Worm (Caenorhabditis elegans): ENCODE measurements around the gene acs-5.

Gene acs-5

ce11 chrIII:13543434-13543833, at the start of gene acs-5:
Gene acs-5, minus strand, starts transcription at chrIII:13543534.
- TF ChIP-seq daf-19 (GFP tag; conservative IDR thresholded peaks at IDR 0.05) (no peak), T20F7.1 (GFP tag; optimal IDR thresholded peaks at IDR 0.05) (no peak), lin-15B (tag; optimal IDR thresholded peaks at IDR 0.05) (no peak), hlh-30 (tag; optimal IDR thresholded peaks at IDR 0.05; ENCODE audit: insufficient read depth) (no peak), mes-2 (tag; optimal IDR thresholded peaks at IDR 0.05; ENCODE audit: poor library complexity, severe bottlenecking) (no peak), saeg-2 (GFP tag; IDR thresholded peaks at IDR 0.05) (no peak), hmg-1.1 (GFP tag; IDR thresholded peaks at IDR 0.05) (no peak), mxl-3 (GFP tag; optimal IDR thresholded peaks at IDR 0.05) (no peak), dmd-9 (GFP tag; IDR thresholded peaks at IDR 0.05) (no peak), lin-39 (tag; optimal IDR thresholded peaks at IDR 0.05) (no peak), madf-9 (GFP tag; conservative IDR thresholded peaks at IDR 0.05) (no peak), nhr-28 (tag; optimal IDR thresholded peaks at IDR 0.05) (no peak), nhr-48 (tag; optimal IDR thresholded peaks at IDR 0.05) (no peak), R02D3.7 (tag; optimal IDR thresholded peaks at IDR 0.05) (no peak), attf-4 (tag; optimal IDR thresholded peaks at IDR 0.05) (no peak), nhr-6 (tag; optimal IDR thresholded peaks at IDR 0.05) (no peak), pha-4 (GFP tag; IDR thresholded peaks at IDR 0.05) (no peak), pha-4 (tag; optimal IDR thresholded peaks at IDR 0.05) (no peak), egl-27 (tag; optimal IDR thresholded peaks at IDR 0.05) (no peak), duxl-1 (tag; optimal IDR thresholded peaks at IDR 0.05; ENCODE audit: poor library complexity) (no peak)

- TF ChIP-seq set-16 (GFP tag; IDR thresholded peaks at IDR 0.05) (peak; percentile 44; the same call in 1 of the 2 replicates), madf-5 (GFP tag; IDR thresholded peaks at IDR 0.05) (0 out of 4 replicates have a peak, but pooled peaks of 1 of the 2 experiments have one; percentile 22), lim-7 (GFP tag; IDR thresholded peaks at IDR 0.05) (0 out of 2 replicates have a peak, but pooled peaks have one; percentile 48), saeg-2 (GFP tag; IDR thresholded peaks at IDR 0.05) (0 out of 2 replicates have a peak, but pooled peaks have one; percentile 19), hmg-1.1 (GFP tag; IDR thresholded peaks at IDR 0.05) (peak; percentile 33; the same call in 1 of the 2 replicates)
These were observed 41.8 kb upstream of the acs-5 start for ce11 chrIII:13585136-13585535.

- peak; percentile 72 for TF ChIP-seq set-16 (GFP tag; IDR thresholded peaks at IDR 0.05)
- TF ChIP-seq mes-2 (tag; optimal IDR thresholded peaks at IDR 0.05; ENCODE audit: poor library complexity, severe bottlenecking): no peak
These were observed 38.4 kb upstream of the acs-5 start for ce11 chrIII:13581727-13582126.

- TF ChIP-seq F10B5.3 (tag; optimal IDR thresholded peaks at IDR 0.05) (no peak), aha-1 (tag) (peak; percentile 27)
These were observed 37.2 kb upstream of the acs-5 start, which contains the start of gene T05D4.5 for ce11 chrIII:13580538-13580937. Gene T05D4.5, plus strand, starts transcription at chrIII:13580838.

- TF ChIP-seq unc-62 (GFP tag; optimal IDR thresholded peaks at IDR 0.05 in 1 of 2) (peak in 1 of 2 experiments; percentile 82), unc-62 (tag; optimal IDR thresholded peaks at IDR 0.05) (no peak), mxl-2 (GFP tag; conservative IDR thresholded peaks at IDR 0.05) (no peak), set-16 (GFP tag; IDR thresholded peaks at IDR 0.05) (peak; percentile 74)
These were observed 36.7 kb upstream of the acs-5 start for ce11 chrIII:13580076-13580475.

ce11 chrIII:13575610-13576232, 32.4 kb upstream of the acs-5 start, which contains the start of gene osm-7:
Gene osm-7, plus strand, starts transcription at chrIII:13576182.
- TF ChIP-seq hlh-11 (tag; optimal IDR thresholded peaks at IDR 0.05): no peak
- TF ChIP-seq hlh-30 (tag; optimal IDR thresholded peaks at IDR 0.05; ENCODE audit: insufficient read depth): peak; percentile 20

Measured in whole organism, L4 larva.